Worm (Caenorhabditis elegans) whole organism, L4 larva: ENCODE results near the gene C39E9.12.

ENCODE experiments used
- R02D3.7 ChIP-seq: fragments of 150-350 bp; sonication (generic microtip); optimal IDR thresholded peaks from 3 replicates; lab custom pipeline; 2014; ENCODE audit warnings: missing biosample characterization, missing genetic modification characterization
- daf-12 ChIP-seq: fragments of 150-350 bp; optimal IDR thresholded peaks from 2 replicates; lab custom pipeline; 2014; ENCODE audit warnings: missing biosample characterization, missing genetic modification reagents, missing genetic modification characterization
- fos-1 ChIP-seq: fragments of 150-350 bp; optimal IDR thresholded peaks from 2 replicates; lab custom pipeline; 2014; ENCODE audit warnings: missing biosample characterization, missing genetic modification characterization
- lin-15B ChIP-seq: fragments of 150-350 bp; sonication (generic microtip); optimal IDR thresholded peaks from 3 replicates; lab custom pipeline; 2014; ENCODE audit warnings: missing biosample characterization, missing genetic modification characterization
- lin-39 ChIP-seq: fragments of 150-350 bp; optimal IDR thresholded peaks from 2 replicates; lab custom pipeline; 2014; ENCODE audit warnings: missing biosample characterization, missing genetic modification reagents, missing genetic modification characterization
- nhr-11 ChIP-seq: fragments of 150-350 bp; optimal IDR thresholded peaks from 2 replicates; lab custom pipeline; 2014; ENCODE audit warnings: missing biosample characterization, missing genetic modification characterization
- nhr-77 ChIP-seq: fragments of 150-350 bp; optimal IDR thresholded peaks from 2 replicates; lab custom pipeline; 2014; ENCODE audit warnings: missing biosample characterization, missing genetic modification characterization

DNA sequence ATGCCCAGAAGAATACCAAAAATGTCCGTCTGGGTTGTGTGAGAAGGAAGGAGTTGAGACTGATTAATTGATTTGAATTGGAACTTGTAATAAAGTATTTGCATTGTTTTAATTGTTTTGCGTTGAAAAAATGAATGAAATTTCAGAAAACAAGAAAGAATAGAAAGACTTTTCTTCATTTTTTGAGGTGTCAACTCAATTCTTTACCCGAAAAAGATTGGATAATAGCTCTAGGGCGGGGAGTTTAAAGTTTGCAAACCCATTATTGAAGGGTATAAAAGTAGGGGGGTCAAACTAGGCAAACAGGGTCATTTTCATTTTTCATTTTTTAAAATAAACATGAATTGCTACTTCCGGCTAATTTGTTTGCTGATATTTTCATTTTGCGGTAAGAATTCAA, 45.6 kb upstream of the C39E9.12 start, which contains the start of gene scl-10:
- TF ChIP-seq nhr-11 (tag; lab: Kevin White, UChicago) (no peak), nhr-77 (tag; lab: Kevin White, UChicago) (no peak), lin-15B (no peak), R02D3.7 (tag; lab: Kevin White, UChicago) (no peak), daf-12 (no peak), fos-1 (tag; lab: Kevin White, UChicago) (no peak), lin-39 (tag; lab: Kevin White, UChicago) (no peak)
